Worm (Caenorhabditis elegans): ENCODE data around the gene nhr-58.

- no peak for TF ChIP-seq him-1 (tag; optimal IDR thresholded peaks at IDR 0.05)
- no peak for TF ChIP-seq dao-5 (tag; optimal IDR thresholded peaks at IDR 0.05)
- no peak for TF ChIP-seq W03F9.2 (tag; optimal IDR thresholded peaks at IDR 0.05)
Observed at ce11 chrV:502803-503273, 29.2 kb upstream of the nhr-58 start, which contains the start of gene T01G6.10.
